Worm (Caenorhabditis elegans) whole organism, L2 larva: ENCODE measurements around the gene ppat-1.

Experiments used
- C34F6.9 ChIP-seq: fragments of 150-350 bp; optimal IDR thresholded peaks from 2 replicates; lab custom pipeline; 2014; ENCODE audit warnings: missing biosample characterization, missing genetic modification characterization
- F13H6.1 ChIP-seq: sonication (generic microtip); optimal IDR thresholded peaks from 2 replicates; lab custom pipeline; 2016; ENCODE audit warnings: missing genetic modification characterization, missing compliant biosample characterization
- Y55F3AM.14 ChIP-seq: fragments of 200-800 bp; sonication (Bioruptor generic); optimal IDR thresholded peaks from 2 replicates; lab custom pipeline; 2018; ENCODE audit warnings: mild to moderate bottlenecking, missing genetic modification characterization, missing compliant biosample characterization
- aly-2 ChIP-seq: fragments of 150-350 bp; optimal IDR thresholded peaks from 2 replicates; lab custom pipeline; 2014; ENCODE audit warnings: missing biosample characterization, missing genetic modification characterization
- ama-1 ChIP-seq: fragments of 150-350 bp; optimal IDR thresholded peaks from 2 replicates; lab custom pipeline; 2018; ENCODE audit warnings: inconsistent platforms
- ceh-82 ChIP-seq: fragments of 150-350 bp; optimal IDR thresholded peaks from 2 replicates; lab custom pipeline; 2014; ENCODE audit warnings: missing biosample characterization, missing genetic modification characterization
- crh-2 ChIP-seq: sonication (generic microtip); optimal IDR thresholded peaks from 2 replicates; lab custom pipeline; 2017; ENCODE audit warnings: missing biosample characterization, missing genetic modification characterization
- dmd-4 ChIP-seq: sonication (generic microtip); optimal IDR thresholded peaks from 2 replicates; lab custom pipeline; 2017; ENCODE audit warnings: missing biosample characterization, missing genetic modification characterization
- egl-27 ChIP-seq: sonication (generic microtip); optimal IDR thresholded peaks from 3 replicates; lab custom pipeline; 2017; ENCODE audit warnings: missing biosample characterization, missing genetic modification reagents, missing genetic modification characterization
- elt-1 ChIP-seq: fragments of 150-350 bp; optimal IDR thresholded peaks from 2 replicates; lab custom pipeline; 2014; ENCODE audit warnings: missing biosample characterization, missing genetic modification characterization
- elt-3 ChIP-seq: sonication (generic microtip); optimal IDR thresholded peaks from 2 replicates; lab custom pipeline; 2017; ENCODE audit warnings: missing biosample characterization, missing genetic modification characterization
- fos-1 ChIP-seq: fragments of 150-350 bp; optimal IDR thresholded peaks from 2 replicates; lab custom pipeline; 2014; ENCODE audit warnings: missing biosample characterization, missing genetic modification characterization
- lin-11 ChIP-seq: fragments of 150-350 bp; sonication (generic microtip); optimal IDR thresholded peaks from 2 replicates; lab custom pipeline; 2014; ENCODE audit warnings: missing biosample characterization, missing genetic modification characterization, inconsistent platforms, mixed read lengths
- lin-13 ChIP-seq: fragments of 150-350 bp; optimal IDR thresholded peaks from 2 replicates; lab custom pipeline; 2014; ENCODE audit warnings: missing biosample characterization, missing genetic modification reagents, missing genetic modification characterization
- lin-39 ChIP-seq: fragments of 150-350 bp; optimal IDR thresholded peaks from 2 replicates; lab custom pipeline; 2014; ENCODE audit warnings: missing biosample characterization, missing genetic modification reagents, missing genetic modification characterization
- lsy-2 ChIP-seq, 2 experiments: fragments of 150-350 bp in 1 of 2; sonication (generic microtip) in 1 of 2; optimal IDR thresholded peaks; 2 replicates each; lab custom pipeline; 2014 to 2017; ENCODE audit warnings: missing biosample characterization in 2 of 2, missing genetic modification characterization in 2 of 2
- mab-5 ChIP-seq: fragments of 150-350 bp; optimal IDR thresholded peaks from 2 replicates; lab custom pipeline; 2014; ENCODE audit warnings: missing biosample characterization, missing genetic modification characterization
- mbf-1 ChIP-seq: sonication (generic microtip); optimal IDR thresholded peaks from 2 replicates; lab custom pipeline; 2017; ENCODE audit warnings: missing biosample characterization, missing genetic modification characterization
- mdl-1 ChIP-seq, 2 experiments: fragments of 150-350 bp in 1 of 2; sonication (generic microtip) in 1 of 2; optimal IDR thresholded peaks; 2 replicates each; lab custom pipeline; 2017; ENCODE audit warnings: missing biosample characterization in 2 of 2, missing genetic modification characterization in 2 of 2
- nhr-12 ChIP-seq: fragments of 150-350 bp; optimal IDR thresholded peaks from 2 replicates; lab custom pipeline; 2014; ENCODE audit warnings: missing biosample characterization, missing genetic modification characterization
- nhr-129 ChIP-seq: fragments of 150-350 bp; optimal IDR thresholded peaks from 2 replicates; lab custom pipeline; 2014; ENCODE audit warnings: missing biosample characterization, missing genetic modification characterization
- nhr-21 ChIP-seq: fragments of 150-350 bp; optimal IDR thresholded peaks from 2 replicates; lab custom pipeline; 2014; ENCODE audit warnings: missing biosample characterization, missing genetic modification characterization
- nhr-23 ChIP-seq: fragments of 150-350 bp; optimal IDR thresholded peaks from 2 replicates; lab custom pipeline; 2014; ENCODE audit warnings: missing biosample characterization, missing genetic modification reagents, missing genetic modification characterization
- nhr-237 ChIP-seq: fragments of 150-350 bp; optimal IDR thresholded peaks from 2 replicates; lab custom pipeline; 2014; ENCODE audit warnings: missing biosample characterization, missing genetic modification characterization
- nhr-25 ChIP-seq: fragments of 150-350 bp; sonication (generic microtip); optimal IDR thresholded peaks from 3 replicates; lab custom pipeline; 2014; ENCODE audit warnings: missing biosample characterization, missing genetic modification characterization
- nhr-77 ChIP-seq: fragments of 150-350 bp; optimal IDR thresholded peaks from 2 replicates; lab custom pipeline; 2014; ENCODE audit warnings: missing biosample characterization, missing genetic modification characterization
- peb-1 ChIP-seq: fragments of 150-350 bp; optimal IDR thresholded peaks from 2 replicates; lab custom pipeline; 2014; ENCODE audit warnings: missing biosample characterization, missing genetic modification characterization
- sem-4 ChIP-seq: fragments of 150-350 bp; optimal IDR thresholded peaks from 2 replicates; lab custom pipeline; 2014; ENCODE audit warnings: missing biosample characterization, missing genetic modification reagents, missing genetic modification characterization
- skn-1 ChIP-seq: sonication (generic microtip); optimal IDR thresholded peaks from 2 replicates; lab custom pipeline; 2017; ENCODE audit warnings: missing biosample characterization, missing genetic modification characterization
- sma-3 ChIP-seq: sonication (generic microtip); optimal IDR thresholded peaks from 2 replicates; lab custom pipeline; 2016; ENCODE audit warnings: missing genetic modification reagents, missing genetic modification characterization, missing compliant biosample characterization
- sma-9 ChIP-seq, 2 experiments: fragments of 150-350 bp in 1 of 2; sonication (generic microtip) in 1 of 2; optimal IDR thresholded peaks; 2 replicates each; lab custom pipeline; 2014 to 2016; ENCODE audit warnings: missing genetic modification characterization in 2 of 2, mild to moderate bottlenecking in 1 of 2, missing biosample characterization in 1 of 2, missing compliant biosample characterization in 1 of 2, missing genetic modification reagents in 1 of 2, moderate library complexity in 1 of 2
- snpc-4 ChIP-seq: fragments of 150-350 bp; optimal IDR thresholded peaks from 2 replicates; lab custom pipeline; 2014; ENCODE audit warnings: missing biosample characterization, missing genetic modification characterization
- unc-55 ChIP-seq: fragments of 150-350 bp; sonication (generic microtip); optimal IDR thresholded peaks from 3 replicates; lab custom pipeline; 2014; ENCODE audit warnings: missing biosample characterization, missing genetic modification reagents, missing genetic modification characterization
- unc-62 ChIP-seq: fragments of 150-350 bp; optimal IDR thresholded peaks from 2 replicates; lab custom pipeline; 2014; ENCODE audit warnings: missing biosample characterization, missing genetic modification reagents, missing genetic modification characterization
- zag-1 ChIP-seq: fragments of 150-350 bp; optimal IDR thresholded peaks from 2 replicates; lab custom pipeline; 2014; ENCODE audit warnings: missing biosample characterization, missing genetic modification characterization
- ztf-4 ChIP-seq: fragments of 150-350 bp; optimal IDR thresholded peaks from 2 replicates; lab custom pipeline; 2014; ENCODE audit warnings: missing biosample characterization, missing genetic modification characterization

ppat-1 gene

DNA sequence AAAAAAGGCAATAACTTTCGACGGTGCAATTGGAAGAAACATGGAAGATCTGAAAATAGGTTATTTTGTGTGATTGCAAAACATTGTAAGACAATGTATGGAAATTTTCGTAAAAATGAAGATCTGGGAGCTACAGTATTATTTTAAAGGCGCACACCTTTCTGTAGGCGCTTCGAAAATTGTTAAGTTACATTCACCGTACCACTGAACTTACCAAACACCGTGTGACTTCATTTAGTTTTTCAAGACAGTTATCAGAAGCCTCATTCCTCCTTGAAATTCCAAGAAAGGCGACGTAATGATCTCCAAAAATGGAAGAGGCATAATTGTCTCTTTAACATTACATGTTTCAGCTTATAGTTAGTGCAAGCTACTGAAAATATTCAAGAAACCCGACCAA lies 35.2 kb upstream of the ppat-1 start:
- TF ChIP-seq ztf-4 (tag; lab: Kevin White, UChicago): peak; percentile 17
- no peak for TF ChIP-seq ceh-82 (tag; lab: Kevin White, UChicago)

DNA sequence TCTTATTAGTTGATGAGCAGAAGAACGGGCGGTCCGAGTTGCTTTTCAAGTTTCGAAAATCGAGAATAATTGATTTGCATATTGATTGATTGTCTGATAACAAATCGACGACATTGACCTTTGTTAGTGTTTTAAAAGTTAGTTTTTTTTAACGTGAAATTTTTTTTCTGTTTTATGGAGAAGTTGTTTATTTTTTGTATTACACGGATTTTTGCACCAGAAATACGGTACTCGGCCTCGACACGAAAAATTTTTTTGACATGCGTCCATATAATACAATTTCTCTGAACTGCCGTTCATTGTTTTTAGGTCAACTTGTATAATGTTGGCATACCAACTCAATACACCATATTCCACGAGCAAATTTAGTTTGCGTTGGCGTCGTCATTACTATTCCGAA lies 33.7 kb upstream of the ppat-1 start, which contains the start of gene T23F11.2:
Gene T23F11.2, minus strand, starts transcription at position 101 of the 400 bp plus-strand sequence.
- TF ChIP-seq zag-1 (tag; lab: Kevin White, UChicago) (no peak), skn-1 (no peak), lin-13 (GFP tag; lab: Kevin White, UChicago) (no peak)

DNA sequence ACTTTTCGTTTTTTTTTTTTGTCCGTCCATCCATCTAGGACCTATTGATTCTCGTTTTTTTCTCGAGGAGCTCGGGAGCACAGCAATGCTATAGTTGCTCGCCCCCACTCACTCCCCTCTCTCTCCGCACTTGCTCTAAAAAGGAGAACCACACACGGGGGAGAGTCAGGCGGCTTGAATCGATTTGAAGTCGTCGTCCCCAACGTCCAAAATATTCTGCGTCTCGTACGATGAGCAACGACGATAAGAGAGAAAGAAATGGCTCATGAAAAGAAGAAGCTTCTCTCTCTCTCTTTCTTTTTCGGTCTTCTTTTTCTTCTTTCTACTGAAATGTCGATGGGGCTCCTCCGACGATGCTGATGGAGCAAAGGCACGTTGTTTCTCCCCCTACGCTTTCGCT lies 32.7 kb upstream of the ppat-1 start:
- no peak for TF ChIP-seq sma-3 (GFP tag; lab: Kevin White, UChicago)
- TF ChIP-seq crh-2 (tag; lab: Kevin White, UChicago): peak; percentile 72
- peak; percentile 36 for TF ChIP-seq lin-13 (GFP tag; lab: Kevin White, UChicago)
- peak; percentile 83 for TF ChIP-seq C34F6.9 (tag; lab: Kevin White, UChicago)
- peak; percentile 28 for TF ChIP-seq snpc-4
- TF ChIP-seq egl-27 (tag; lab: Kevin White, UChicago): peak; percentile 45
- peak; percentile 68 for TF ChIP-seq nhr-129 (tag; lab: Kevin White, UChicago)
- TF ChIP-seq lin-39: no peak
- no peak for TF ChIP-seq ama-1
- no peak for TF ChIP-seq fos-1 (tag; lab: Kevin White, UChicago)
- TF ChIP-seq skn-1: no peak
- no peak for TF ChIP-seq nhr-21 (tag; lab: Kevin White, UChicago)
- TF ChIP-seq sma-9 (GFP tag; optimal IDR thresholded peaks at IDR 0.05; lab: Kevin White, UChicago): peak; percentile 35
- no peak for TF ChIP-seq sma-9 (tag; optimal IDR thresholded peaks at IDR 0.05; lab: Kevin White, UChicago)
- peak; percentile 69 for TF ChIP-seq Y55F3AM.14 (GFP tag; lab: Kevin White, UChicago)
- no peak for TF ChIP-seq elt-1 (tag; lab: Kevin White, UChicago)
- peak; percentile 91 for TF ChIP-seq unc-55 (GFP tag; lab: Kevin White, UChicago)
- TF ChIP-seq lin-11 (tag; lab: Kevin White, UChicago): peak; percentile 70
- TF ChIP-seq zag-1 (tag; lab: Kevin White, UChicago): peak; percentile 88
- TF ChIP-seq nhr-12 (tag; lab: Kevin White, UChicago): no peak
- no peak for TF ChIP-seq aly-2
- TF ChIP-seq mdl-1 (tag; optimal IDR thresholded peaks at IDR 0.05; lab: Kevin White, UChicago): peak in 1 of 2 experiments; percentile 32
- no peak for TF ChIP-seq nhr-25
- TF ChIP-seq sem-4 (tag; lab: Kevin White, UChicago): peak; percentile 42
- no peak for TF ChIP-seq nhr-23 (tag; lab: Kevin White, UChicago)
- peak; percentile 63 for TF ChIP-seq F13H6.1 (tag; lab: Kevin White, UChicago)
- TF ChIP-seq peb-1 (tag; lab: Kevin White, UChicago): no peak
- TF ChIP-seq nhr-237 (tag; lab: Kevin White, UChicago): no peak
- TF ChIP-seq mab-5 (tag; lab: Kevin White, UChicago): peak; percentile 40
- TF ChIP-seq lsy-2 (tag; optimal IDR thresholded peaks at IDR 0.05; lab: Kevin White, UChicago): peak; percentile 55 to 70
- TF ChIP-seq elt-3 (tag; lab: Kevin White, UChicago): no peak
- TF ChIP-seq unc-62 (GFP tag; lab: Kevin White, UChicago): no peak
- TF ChIP-seq nhr-77 (tag; lab: Kevin White, UChicago): no peak
- TF ChIP-seq, all 48 proteins: peak for 16

DNA sequence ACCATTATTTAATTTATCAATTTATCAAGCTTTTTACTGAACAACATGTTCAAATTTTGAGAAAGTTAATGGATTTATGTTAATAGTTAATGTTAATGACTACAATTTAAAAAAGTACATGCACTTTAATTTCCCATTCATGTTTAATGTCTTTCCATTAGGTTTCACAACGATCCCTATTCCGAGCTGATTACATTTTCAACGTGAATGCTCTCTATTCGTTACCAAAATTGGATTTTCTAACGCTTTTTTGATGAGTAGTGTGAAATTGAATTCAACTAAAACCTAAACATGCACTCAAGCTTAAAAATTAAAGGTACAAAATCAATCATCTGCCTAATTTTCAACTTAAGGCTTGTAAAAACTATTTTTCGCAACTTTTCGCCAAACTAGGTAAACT lies 31.7 kb upstream of the ppat-1 start:
- TF ChIP-seq dmd-4 (tag; lab: Kevin White, UChicago): no peak

DNA sequence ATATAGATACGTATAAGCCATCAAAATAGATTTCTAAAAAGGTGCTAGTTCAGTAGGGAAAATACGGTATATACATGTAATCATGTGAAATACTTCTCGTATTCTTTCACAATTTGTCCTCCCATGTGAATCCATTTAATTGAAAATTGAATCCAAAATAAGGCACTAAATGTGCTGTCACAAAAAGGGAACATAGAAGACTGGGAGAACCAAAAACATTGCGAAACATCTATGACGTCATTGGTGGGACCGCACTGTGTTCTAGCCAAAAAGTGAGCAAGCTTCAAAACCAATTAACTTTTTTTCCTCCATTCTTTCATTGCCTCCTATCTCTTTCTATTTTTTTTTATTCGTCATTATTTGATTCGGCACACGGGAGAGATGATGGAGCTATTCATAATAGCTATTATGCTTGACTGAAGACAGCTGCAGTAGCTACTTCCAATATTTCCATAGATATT lies 30.7 kb upstream of the ppat-1 start, which contains the start of gene cdka-1:
Gene cdka-1, plus strand, starts transcription at position 411 of the 461 bp plus-strand sequence.
- no peak for TF ChIP-seq mbf-1 (tag; lab: Kevin White, UChicago)
- TF ChIP-seq sma-9 (GFP tag; optimal IDR thresholded peaks at IDR 0.05; lab: Kevin White, UChicago): peak; percentile 55
- no peak for TF ChIP-seq sma-9 (tag; optimal IDR thresholded peaks at IDR 0.05; lab: Kevin White, UChicago)
- no peak for TF ChIP-seq nhr-21 (tag; lab: Kevin White, UChicago)
- peak; percentile 23 for TF ChIP-seq crh-2 (tag; lab: Kevin White, UChicago)
- peak; percentile 77 for TF ChIP-seq unc-55 (GFP tag; lab: Kevin White, UChicago)
- peak; percentile 63 for TF ChIP-seq C34F6.9 (tag; lab: Kevin White, UChicago)
- TF ChIP-seq lsy-2 (tag; optimal IDR thresholded peaks at IDR 0.05; lab: Kevin White, UChicago): peak in 1 of 2 experiments; percentile 59
- peak; percentile 37 for TF ChIP-seq sem-4 (tag; lab: Kevin White, UChicago)
- peak; percentile 77 for TF ChIP-seq zag-1 (tag; lab: Kevin White, UChicago)
